Worm (Caenorhabditis elegans) whole organism, early embryonic: Measurements from ENCODE around the gene srd-46.

Experiments
- B0310.2 ChIP-seq: sonication (generic microtip); optimal IDR thresholded peaks from 2 replicates; lab custom pipeline; 2016; ENCODE audit warnings: mild to moderate bottlenecking, missing genetic modification characterization, missing compliant biosample characterization
- F13C5.2 ChIP-seq: sonication (generic microtip); optimal IDR thresholded peaks from 2 replicates; lab custom pipeline; 2017; ENCODE audit warnings: mild to moderate bottlenecking, missing genetic modification characterization, inconsistent platforms, missing compliant biosample characterization
- aly-1 ChIP-seq: sonication (generic microtip); optimal IDR thresholded peaks from 2 replicates; lab custom pipeline; 2016; ENCODE audit warnings: missing genetic modification characterization, missing compliant biosample characterization
- ama-1 ChIP-seq: fragments of 150-350 bp; optimal IDR thresholded peaks from 2 replicates; lab custom pipeline; 2014
- ceh-13 ChIP-seq: fragments of 200-800 bp; sonication (Bioruptor generic); optimal IDR thresholded peaks from 2 replicates; lab custom pipeline; 2018; ENCODE audit warnings: mild to moderate bottlenecking, missing genetic modification characterization, missing compliant biosample characterization
- ceh-36 ChIP-seq: sonication (generic microtip); optimal IDR thresholded peaks from 2 replicates; lab custom pipeline; 2016; ENCODE audit warnings: missing genetic modification characterization, inconsistent platforms, missing compliant biosample characterization
- ets-7 ChIP-seq: sonication (generic microtip); optimal IDR thresholded peaks from 2 replicates; lab custom pipeline; 2016; ENCODE audit warnings: missing genotype, missing genetic modification characterization, missing compliant biosample characterization
- flt-1 ChIP-seq: fragments of 200-800 bp; sonication (Bioruptor generic); IDR thresholded peaks from 2 replicates; pipeline ENCODE4 v1.3.6; 2022; ENCODE audit warnings: missing genetic modification characterization, missing compliant biosample characterization
- hmbx-1 ChIP-seq: sonication (generic microtip); optimal IDR thresholded peaks from 2 replicates; lab custom pipeline; 2016; ENCODE audit warnings: mild to moderate bottlenecking, missing genetic modification characterization, missing compliant biosample characterization
- hmg-4 ChIP-seq: fragments of 200-800 bp; sonication (Bioruptor generic); optimal IDR thresholded peaks from 2 replicates; lab custom pipeline; 2018; ENCODE audit warnings: mild to moderate bottlenecking, missing genetic modification characterization, missing compliant biosample characterization
- hnd-1 ChIP-seq: sonication (generic microtip); optimal IDR thresholded peaks from 2 replicates; lab custom pipeline; 2016; ENCODE audit warnings: missing genetic modification characterization, missing compliant biosample characterization
- pes-1 ChIP-seq: fragments of 200-800 bp; sonication (Bioruptor generic); IDR thresholded peaks from 2 replicates; pipeline ENCODE4 v1.3.6; 2022; ENCODE audit warnings: missing genetic modification reagents, missing genetic modification characterization, missing compliant biosample characterization
- scrt-1 ChIP-seq: fragments of 200-800 bp; sonication (Bioruptor generic); IDR thresholded peaks from 2 replicates; pipeline ENCODE4 v1.3.6; 2022; ENCODE audit warnings: missing genetic modification characterization, missing compliant biosample characterization
- sea-1 ChIP-seq: fragments of 200-800 bp; sonication (Bioruptor generic); conservative IDR thresholded peaks from 2 replicates; pipeline ENCODE4 v1.3.6; 2022; ENCODE audit warnings: missing genetic modification characterization, missing compliant biosample characterization
- tbx-11 ChIP-seq: fragments of 200-800 bp; sonication (Bioruptor generic); IDR thresholded peaks from 2 replicates; pipeline ENCODE4 v1.3.6; 2022; ENCODE audit warnings: missing genetic modification characterization, missing compliant biosample characterization
- tbx-37 ChIP-seq: fragments of 200-800 bp; sonication (Bioruptor generic); conservative IDR thresholded peaks from 2 replicates; pipeline ENCODE4 v1.3.6; 2022; ENCODE audit warnings: missing genetic modification reagents, missing genetic modification characterization, missing compliant biosample characterization
- tra-4 ChIP-seq: sonication (generic microtip); optimal IDR thresholded peaks from 2 replicates; lab custom pipeline; 2017; ENCODE audit warnings: missing genetic modification characterization, missing compliant biosample characterization

Gene srd-46

DNA sequence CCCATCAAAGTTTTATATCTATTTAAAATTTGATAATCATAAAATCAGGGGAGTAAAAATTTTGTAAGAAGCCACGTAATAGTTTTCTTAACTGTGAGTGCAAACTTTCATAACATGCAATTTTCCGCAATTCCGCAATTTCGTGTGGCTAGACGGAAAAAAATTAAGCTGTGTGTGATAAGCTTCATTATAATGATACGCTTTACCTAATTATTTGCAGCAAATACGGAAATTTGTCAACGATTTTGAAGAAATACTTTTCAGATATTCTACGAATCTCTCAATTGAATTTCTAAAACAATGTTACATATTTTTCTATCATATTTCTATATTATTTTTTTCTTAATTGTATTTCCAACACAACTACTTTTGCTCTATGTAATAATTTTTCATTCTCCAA is at the start of gene srd-46:
TSS of gene srd-46 (plus strand) at position 301 of the 400 bp plus-strand sequence.
- TF ChIP-seq B0310.2 (no peak), ets-7 (no peak)

DNA sequence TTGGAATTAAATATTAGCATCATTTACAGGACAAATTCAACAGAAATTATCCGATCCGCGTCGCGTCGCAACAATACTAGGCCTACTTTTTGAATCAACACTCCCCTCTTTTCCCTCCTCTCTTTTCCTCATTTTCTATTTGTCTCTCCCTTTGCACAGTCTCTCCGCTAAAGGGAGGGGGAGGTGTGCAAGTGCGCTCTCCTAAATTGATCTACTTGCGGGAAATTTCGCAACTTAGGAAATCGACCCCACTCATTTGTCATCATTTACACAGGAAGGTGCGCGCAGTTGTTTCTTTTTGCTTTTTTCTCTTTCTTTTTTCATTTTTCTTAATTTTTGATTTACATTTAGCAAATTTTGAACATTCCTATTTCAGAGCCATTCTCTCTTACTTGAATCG is 49.0 kb upstream of the srd-46 start, which contains the start of gene C04B4.2:
TSS of gene C04B4.2 (plus strand) at position 371 of the 400 bp plus-strand sequence.
- TF ChIP-seq sea-1 (GFP tag; lab: Robert Waterston, UW) (no peak), pes-1 (GFP tag; lab: Robert Waterston, UW) (no peak), ama-1 (lab: Kevin White, UChicago) (no peak), tbx-11 (GFP tag; lab: Robert Waterston, UW) (no peak), ets-7 (no peak), hmbx-1 (tag; lab: Kevin White, UChicago) (no peak), flt-1 (no peak), B0310.2 (no peak), ceh-13 (GFP tag; lab: Kevin White, UChicago) (no peak), aly-1 (tag; lab: Kevin White, UChicago) (no peak), F13C5.2 (tag; lab: Kevin White, UChicago) (no peak), hnd-1 (tag; lab: Kevin White, UChicago) (no peak), tra-4 (tag; lab: Kevin White, UChicago) (no peak), tbx-37 (GFP tag; lab: Robert Waterston, UW) (no peak), hmg-4 (GFP tag; lab: Kevin White, UChicago) (no peak), scrt-1 (GFP tag; lab: Robert Waterston, UW) (no peak), ceh-36 (no peak)

DNA sequence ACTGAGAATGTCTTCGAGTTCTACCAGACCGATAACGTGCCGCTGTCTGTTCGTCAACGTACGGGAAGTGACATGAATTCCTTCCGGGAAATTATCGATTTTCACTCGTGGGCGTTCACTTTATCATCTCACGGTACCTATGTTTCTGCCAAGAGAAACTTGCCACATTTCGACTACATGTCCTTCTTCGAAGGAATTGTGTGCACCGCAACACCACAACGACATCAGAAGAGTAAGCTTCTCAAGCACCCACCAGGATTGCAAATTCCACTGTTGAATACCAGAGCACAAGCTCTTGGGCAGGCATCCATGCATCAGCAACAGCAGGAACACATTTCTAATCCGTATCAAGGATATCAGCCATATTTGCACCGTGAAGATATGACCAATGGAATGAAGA is 47.7 kb upstream of the srd-46 start:
- TF ChIP-seq flt-1 (no peak), tbx-37 (GFP tag; lab: Robert Waterston, UW) (no peak), ceh-36 (no peak), hmbx-1 (tag; lab: Kevin White, UChicago) (no peak), hnd-1 (tag; lab: Kevin White, UChicago) (no peak), F13C5.2 (tag; lab: Kevin White, UChicago) (no peak), tbx-11 (GFP tag; lab: Robert Waterston, UW) (no peak), pes-1 (GFP tag; lab: Robert Waterston, UW) (no peak)

DNA sequence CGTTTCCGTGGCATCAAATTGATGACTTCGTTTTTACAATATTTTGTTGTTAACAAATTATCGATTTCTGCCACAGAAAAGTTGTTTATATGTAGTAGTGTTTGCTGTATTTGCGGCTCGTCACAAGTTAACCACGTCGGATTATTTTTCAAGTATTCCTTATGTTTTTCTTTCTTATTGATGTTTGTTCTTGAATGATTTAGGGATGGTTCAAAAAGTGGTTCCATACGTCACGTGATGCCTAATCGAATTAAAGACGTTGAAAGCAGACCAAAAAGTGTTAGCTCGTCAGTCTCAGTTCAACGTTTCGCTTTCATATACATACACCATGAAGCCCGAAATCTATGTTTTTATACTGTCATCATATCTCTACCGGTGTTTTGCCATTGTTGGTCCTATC is 46.4 kb upstream of the srd-46 start, which contains the start of gene lips-2:
TSS of gene lips-2 (plus strand) at position 301 of the 400 bp plus-strand sequence.
- TF ChIP-seq pes-1 (GFP tag; lab: Robert Waterston, UW) (no peak), tbx-11 (GFP tag; lab: Robert Waterston, UW) (no peak), ceh-36 (no peak), ama-1 (lab: Kevin White, UChicago) (no peak), ets-7 (no peak), tbx-37 (GFP tag; lab: Robert Waterston, UW) (no peak), scrt-1 (GFP tag; lab: Robert Waterston, UW) (no peak), tra-4 (tag; lab: Kevin White, UChicago) (no peak), ceh-13 (GFP tag; lab: Kevin White, UChicago) (no peak)

DNA sequence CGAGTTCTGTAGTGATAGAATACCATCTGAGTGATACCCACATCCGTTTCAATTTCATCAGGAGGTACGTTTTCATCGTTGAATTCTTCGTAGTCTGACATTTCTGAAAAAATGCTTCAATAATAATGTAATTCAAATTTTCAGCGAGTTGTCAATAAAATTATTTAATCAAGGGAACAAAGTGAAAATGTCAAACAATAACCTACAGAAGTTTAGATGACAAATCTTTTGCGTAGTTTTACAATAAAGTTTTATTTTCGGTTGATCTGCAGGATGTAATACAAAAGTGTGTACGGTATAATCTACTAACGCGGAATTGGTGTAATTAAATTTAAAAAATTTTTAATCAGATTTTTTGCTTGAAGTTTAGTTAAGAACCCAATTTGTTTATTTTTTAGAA is 43.6 kb upstream of the srd-46 start, which contains the start of gene C04B4.5:
TSS of gene C04B4.5 (minus strand) at position 101 of the 400 bp plus-strand sequence.
- TF ChIP-seq hmbx-1 (tag; lab: Kevin White, UChicago): no peak
- no peak for TF ChIP-seq hmg-4 (GFP tag; lab: Kevin White, UChicago)
- TF ChIP-seq tbx-11 (GFP tag; lab: Robert Waterston, UW): no peak
- TF ChIP-seq hnd-1 (tag; lab: Kevin White, UChicago): no peak
- TF ChIP-seq flt-1: no peak
- no peak for TF ChIP-seq ama-1 (lab: Kevin White, UChicago)
- no peak for TF ChIP-seq ets-7
- TF ChIP-seq ceh-36: no peak

DNA sequence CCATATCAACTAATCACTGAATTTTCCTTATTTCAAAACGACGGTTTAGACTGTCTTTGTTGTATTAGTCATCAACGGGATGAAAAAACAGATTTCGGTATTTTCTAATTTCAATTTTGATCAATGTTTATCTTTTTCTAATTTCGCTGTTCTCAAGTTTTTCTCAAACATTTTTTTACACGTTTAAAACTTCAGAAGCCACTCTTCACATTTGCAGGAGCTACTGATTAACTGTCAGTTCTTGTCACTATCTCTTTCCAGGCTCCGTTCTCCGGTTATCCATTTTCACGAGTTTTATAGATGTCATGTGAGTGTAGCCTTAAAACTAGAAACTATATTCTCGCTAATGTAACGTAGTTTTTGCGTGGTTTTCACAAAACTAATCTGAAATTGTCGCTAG is 41.4 kb upstream of the srd-46 start, which contains the start of gene C04B4.4:
TSS of gene C04B4.4 (plus strand) at position 301 of the 400 bp plus-strand sequence.
- TF ChIP-seq B0310.2 (no peak), tbx-11 (GFP tag; lab: Robert Waterston, UW) (no peak), tbx-37 (GFP tag; lab: Robert Waterston, UW) (no peak), ama-1 (lab: Kevin White, UChicago) (no peak), ceh-13 (GFP tag; lab: Kevin White, UChicago) (no peak), hmg-4 (GFP tag; lab: Kevin White, UChicago) (no peak), hnd-1 (tag; lab: Kevin White, UChicago) (no peak), flt-1 (no peak), sea-1 (GFP tag; lab: Robert Waterston, UW) (no peak), F13C5.2 (tag; lab: Kevin White, UChicago) (no peak), ets-7 (no peak), tra-4 (tag; lab: Kevin White, UChicago) (no peak), ceh-36 (no peak), aly-1 (tag; lab: Kevin White, UChicago) (no peak)

DNA sequence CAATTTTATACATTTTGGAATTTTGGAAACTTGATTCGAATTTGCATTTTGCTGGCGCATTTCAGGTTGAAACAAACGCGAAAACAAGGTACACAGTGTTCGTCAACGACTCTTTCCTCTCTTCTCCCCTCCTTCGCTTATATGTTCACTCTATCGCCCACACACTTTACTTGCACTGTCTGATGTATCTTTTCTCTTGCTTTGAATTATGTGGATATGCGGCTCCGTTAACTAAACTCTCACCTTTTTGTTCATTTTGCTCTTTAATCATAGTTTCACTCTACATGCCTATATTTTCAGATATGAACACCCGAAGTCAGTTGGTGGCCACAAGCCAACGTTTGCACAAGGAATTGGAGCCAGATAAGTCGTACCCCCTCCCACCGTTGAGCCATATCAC is 37.6 kb upstream of the srd-46 start, which contains the start of gene W06D11.1:
TSS of gene W06D11.1 (plus strand) at position 301 of the 400 bp plus-strand sequence.
- no peak for TF ChIP-seq hmg-4 (GFP tag; lab: Kevin White, UChicago)
- TF ChIP-seq ama-1 (lab: Kevin White, UChicago): no peak
- TF ChIP-seq B0310.2: no peak
- TF ChIP-seq sea-1 (GFP tag; lab: Robert Waterston, UW): no peak
- TF ChIP-seq hmbx-1 (tag; lab: Kevin White, UChicago): no peak
- no peak for TF ChIP-seq tbx-11 (GFP tag; lab: Robert Waterston, UW)
- TF ChIP-seq ceh-13 (GFP tag; lab: Kevin White, UChicago): no peak
- TF ChIP-seq F13C5.2 (tag; lab: Kevin White, UChicago): no peak
- no peak for TF ChIP-seq scrt-1 (GFP tag; lab: Robert Waterston, UW)
- no peak for TF ChIP-seq flt-1
- TF ChIP-seq pes-1 (GFP tag; lab: Robert Waterston, UW): no peak
- TF ChIP-seq ceh-36: no peak
- no peak for TF ChIP-seq hnd-1 (tag; lab: Kevin White, UChicago)
- no peak for TF ChIP-seq tbx-37 (GFP tag; lab: Robert Waterston, UW)
- TF ChIP-seq tra-4 (tag; lab: Kevin White, UChicago): no peak
